Fruit fly (Drosophila melanogaster): ENCODE results near the gene Or98b.

Or98b gene

dm6 chr3R:28335462-28335998 is 16.5 kb upstream of the Or98b start (continued):
- TF ChIP-seq Eip74EF (GFP tag; optimal IDR thresholded peaks at IDR 0.05) (peak in 1 of 2 experiments; percentile 61), CG10431 (GFP tag; optimal IDR thresholded peaks at IDR 0.05) (peak; percentile 86), CG18262 (tag; optimal IDR thresholded peaks at IDR 0.05) (peak; percentile 77), kay (GFP tag; optimal IDR thresholded peaks at IDR 0.05) (peak; percentile 12), CG15011 (GFP tag; optimal IDR thresholded peaks at IDR 0.05) (peak; percentile 36), CG4328 (GFP tag; optimal IDR thresholded peaks at IDR 0.05) (peak; percentile 85), pnt (GFP tag; optimal IDR thresholded peaks at IDR 0.05) (peak; percentile 80), CG3995 (GFP tag; optimal IDR thresholded peaks at IDR 0.05) (peak; percentile 32), Bteb2 (GFP tag; optimal IDR thresholded peaks at IDR 0.05) (peak; percentile 75), CG7556 (GFP tag; optimal IDR thresholded peaks at IDR 0.05) (peak; percentile 65), CG33213 (GFP tag; optimal IDR thresholded peaks at IDR 0.05) (peak; percentile 45), dati (GFP tag; IDR thresholded peaks at IDR 0.05) (0 out of 2 replicates have a peak, but pooled peaks have one; percentile 16), CG31224 (GFP tag; IDR thresholded peaks at IDR 0.05) (peak; percentile 33; the same call in 1 of the 2 replicates), CG18011 (GFP tag; optimal IDR thresholded peaks at IDR 0.05) (peak; percentile 48), CG11247 (GFP tag; IDR thresholded peaks at IDR 0.05) (peak; percentile 39), oc (tag; optimal IDR thresholded peaks at IDR 0.05) (peak; percentile 37), otp (GFP tag; IDR thresholded peaks at IDR 0.05) (0 out of 3 replicates have a peak, but pooled peaks have one; percentile 38), lilli (GFP tag; optimal IDR thresholded peaks at IDR 0.05) (peak; percentile 81), CG12104 (GFP tag; optimal IDR thresholded peaks at IDR 0.05) (peak; percentile 80), ash1 (GFP tag; optimal IDR thresholded peaks at IDR 0.05) (peak; percentile 68), Lim3 (GFP tag; IDR thresholded peaks at IDR 0.05) (no peak), CG6765 (GFP tag; optimal IDR thresholded peaks at IDR 0.05) (peak; percentile 62), HLHmδ (GFP tag; optimal IDR thresholded peaks at IDR 0.05) (peak; percentile 33), CG12659 (GFP tag; optimal IDR thresholded peaks at IDR 0.05) (peak; percentile 78), Hsf (GFP tag; optimal IDR thresholded peaks at IDR 0.05) (peak; percentile 73), az2 (GFP tag; optimal IDR thresholded peaks at IDR 0.05) (peak; percentile 74), Jarid2 (GFP tag; optimal IDR thresholded peaks at IDR 0.05) (peak; percentile 70), sc (optimal IDR thresholded peaks at IDR 0.05) (no peak), sc (GFP tag; optimal IDR thresholded peaks at IDR 0.05) (peak; percentile 64), Stat92E (GFP tag; optimal IDR thresholded peaks at IDR 0.05) (no peak), Neu2 (GFP tag; optimal IDR thresholded peaks at IDR 0.05; ENCODE audit: borderline replicate concordance) (peak; percentile 9), B-H2 (GFP tag; optimal IDR thresholded peaks at IDR 0.05) (peak; percentile 86), ranshi (GFP tag; IDR thresholded peaks at IDR 0.05) (peak; percentile 49; the same call in 1 of the 2 replicates), CG30403 (GFP tag; optimal IDR thresholded peaks at IDR 0.05) (peak; percentile 81), luna (GFP tag; optimal IDR thresholded peaks at IDR 0.05) (no peak), CG7271 (tag; optimal IDR thresholded peaks at IDR 0.05) (peak; percentile 53), bcd (GFP tag; optimal IDR thresholded peaks at IDR 0.05) (peak; percentile 86), CG3163 (GFP tag; optimal IDR thresholded peaks at IDR 0.05) (peak; percentile 74), CG8281 (tag; optimal IDR thresholded peaks at IDR 0.05) (peak; percentile 53), NK7.1 (GFP tag; optimal IDR thresholded peaks at IDR 0.05) (peak; percentile 74), CG10274 (GFP tag; optimal IDR thresholded peaks at IDR 0.05) (peak; percentile 44), bbx (GFP tag; IDR thresholded peaks at IDR 0.05; ENCODE audit: partially characterized antibody) (peak; percentile 50; the same call in 1 of the 2 replicates), sna (GFP tag; IDR thresholded peaks at IDR 0.05; ENCODE audit: partially characterized antibody) (no peak), gcm2 (GFP tag; optimal IDR thresholded peaks at IDR 0.05) (peak; percentile 61), dmrt11E (tag; optimal IDR thresholded peaks at IDR 0.05) (peak; percentile 79), CG4820 (GFP tag; optimal IDR thresholded peaks at IDR 0.05) (peak; percentile 65), fd3F (GFP tag; optimal IDR thresholded peaks at IDR 0.05) (peak; percentile 36), YL-1 (GFP tag; optimal IDR thresholded peaks at IDR 0.05) (peak; percentile 90), seq (GFP tag; IDR thresholded peaks at IDR 0.05) (no peak; the same call in 1 of the 2 replicates)
